Fruit fly (Drosophila melanogaster) whole organism, embryonic: ENCODE data around the gene kra.
A peak's percentile ranks its signal among the peaks of the same experiment; 100 is the strongest.

Source experiments
- Antp ChIP-seq: fragments of 200-800 bp; sonication (Bioruptor generic); optimal IDR thresholded peaks from 3 replicates; lab custom pipeline; 2016; ENCODE audit warnings: missing biosample characterization, missing genetic modification characterization
- Bgb ChIP-seq: fragments of 200-800 bp; sonication (Bioruptor generic); IDR thresholded peaks from 2 replicates; pipeline ENCODE4 v1.3.6; 2022; ENCODE audit warnings: missing biosample characterization, missing genetic modification characterization; ENCODE audit not compliant: partially characterized antibody
- CG10959 ChIP-seq: fragments of 200-800 bp; sonication (Bioruptor generic); IDR thresholded peaks from 2 replicates; pipeline ENCODE4 v1.3.6; 2022; ENCODE audit warnings: missing biosample characterization, missing genetic modification characterization
- CG11247 ChIP-seq: fragments of 200-800 bp; sonication (Bioruptor generic); IDR thresholded peaks from 2 replicates; pipeline ENCODE4 v1.3.6; 2022; ENCODE audit warnings: missing biosample characterization, missing genetic modification characterization
- CG12155 ChIP-seq: fragments of 200-800 bp; sonication (Bioruptor generic); optimal IDR thresholded peaks from 3 replicates; lab custom pipeline; 2016; ENCODE audit warnings: missing biosample characterization, missing genetic modification characterization
- CG13296 ChIP-seq: fragments of 200-800 bp; sonication (Bioruptor generic); optimal IDR thresholded peaks from 3 replicates; lab custom pipeline; 2018; ENCODE audit warnings: missing biosample characterization, mild to moderate bottlenecking, missing genetic modification characterization
- CG13424 ChIP-seq: fragments of 200-800 bp; sonication (Bioruptor generic); optimal IDR thresholded peaks from 2 replicates; lab custom pipeline; 2019; ENCODE audit warnings: missing biosample characterization, mild to moderate bottlenecking, missing genetic modification characterization, moderate library complexity
- CG15601 ChIP-seq: fragments of 200-800 bp; sonication (Bioruptor generic); optimal IDR thresholded peaks from 3 replicates; lab custom pipeline; 2019; ENCODE audit warnings: missing biosample characterization, mild to moderate bottlenecking, missing genetic modification characterization, moderate library complexity
- CG1602 ChIP-seq: fragments of 200-800 bp; sonication (Bioruptor generic); optimal IDR thresholded peaks from 3 replicates; lab custom pipeline; 2016; ENCODE audit warnings: missing biosample characterization, missing genetic modification characterization
- CG1603 ChIP-seq: fragments of 200-800 bp; sonication (Bioruptor generic); optimal IDR thresholded peaks from 2 replicates; lab custom pipeline; 2019; ENCODE audit warnings: missing biosample characterization, mild to moderate bottlenecking, missing genetic modification characterization, moderate library complexity
- CG18011 ChIP-seq: fragments of 200-800 bp; sonication (Bioruptor generic); optimal IDR thresholded peaks from 2 replicates; lab custom pipeline; 2017; ENCODE audit warnings: missing biosample characterization, missing genetic modification characterization, mild to moderate bottlenecking, moderate library complexity, missing genotype
- CG1832 ChIP-seq: fragments of 200-800 bp; sonication (Bioruptor generic); optimal IDR thresholded peaks from 2 replicates; lab custom pipeline; 2017; ENCODE audit warnings: missing biosample characterization, mild to moderate bottlenecking, missing genetic modification characterization, inconsistent platforms
- CG30020 ChIP-seq: fragments of 200-800 bp; optimal IDR thresholded peaks from 2 replicates; lab custom pipeline; 2019; ENCODE audit warnings: missing biosample characterization, mild to moderate bottlenecking, missing genetic modification characterization, moderate library complexity
- CG34224 ChIP-seq: fragments of 200-800 bp; sonication (Bioruptor generic); IDR thresholded peaks from 3 replicates; pipeline ENCODE4 v1.3.6; 2022; ENCODE audit warnings: missing biosample characterization, missing genetic modification characterization; ENCODE audit not compliant: partially characterized antibody
- CG34422 ChIP-seq: fragments of 200-800 bp; sonication (Bioruptor generic); IDR thresholded peaks from 3 replicates; pipeline ENCODE4 v1.3.6; 2022; ENCODE audit warnings: missing biosample characterization, missing genetic modification characterization
- CG4328 ChIP-seq: fragments of 200-800 bp; sonication (Bioruptor generic); optimal IDR thresholded peaks from 3 replicates; lab custom pipeline; 2017; ENCODE audit warnings: missing biosample characterization, missing genetic modification reagents, missing genetic modification characterization
- CG4707 ChIP-seq: fragments of 200-800 bp; sonication (Bioruptor generic); optimal IDR thresholded peaks from 2 replicates; lab custom pipeline; 2018; ENCODE audit warnings: missing biosample characterization, mild to moderate bottlenecking, missing genetic modification characterization, moderate library complexity
- CG4820 ChIP-seq: fragments of 200-800 bp; sonication (Bioruptor generic); optimal IDR thresholded peaks from 3 replicates; lab custom pipeline; 2016; ENCODE audit warnings: missing biosample characterization, missing genetic modification characterization
- CG5180 ChIP-seq: fragments of 200-800 bp; sonication (Bioruptor generic); optimal IDR thresholded peaks from 3 replicates; lab custom pipeline; 2017; ENCODE audit warnings: missing biosample characterization, missing genetic modification characterization, mild to moderate bottlenecking, moderate library complexity, missing genetic modification reagents
- CG6854 ChIP-seq: fragments of 200-800 bp; sonication (Bioruptor generic); optimal IDR thresholded peaks from 3 replicates; lab custom pipeline; 2017; ENCODE audit warnings: missing biosample characterization, mild to moderate bottlenecking, missing genetic modification characterization
- CG7556 ChIP-seq: fragments of 200-800 bp; sonication (Bioruptor generic); optimal IDR thresholded peaks from 2 replicates; lab custom pipeline; 2017; ENCODE audit warnings: missing biosample characterization, mild to moderate bottlenecking, missing genetic modification characterization
- CG8359 ChIP-seq: fragments of 200-800 bp; sonication (Bioruptor generic); optimal IDR thresholded peaks from 2 replicates; lab custom pipeline; 2017; ENCODE audit warnings: missing biosample characterization, mild to moderate bottlenecking, missing genetic modification characterization, borderline replicate concordance
- CG8388 ChIP-seq: fragments of 200-800 bp; sonication (Bioruptor generic); optimal IDR thresholded peaks from 2 replicates; lab custom pipeline; 2019; ENCODE audit warnings: missing biosample characterization, mild to moderate bottlenecking, missing genetic modification characterization, moderate library complexity
- CG9817 ChIP-seq: fragments of 200-800 bp; sonication (Bioruptor generic); optimal IDR thresholded peaks from 2 replicates; lab custom pipeline; 2018; ENCODE audit warnings: missing biosample characterization, mild to moderate bottlenecking, missing genetic modification characterization, moderate library complexity
- Fer1 ChIP-seq: fragments of 200-800 bp; sonication (Bioruptor generic); optimal IDR thresholded peaks from 2 replicates; lab custom pipeline; 2017; ENCODE audit warnings: missing biosample characterization, mild to moderate bottlenecking, missing genetic modification characterization
- GATAe ChIP-seq: fragments of 200-800 bp; sonication (Bioruptor generic); conservative IDR thresholded peaks from 2 replicates; pipeline ENCODE4 v1.3.6; 2022; ENCODE audit warnings: missing biosample characterization, missing genetic modification characterization
- HmgZ ChIP-seq: fragments of 200-800 bp; sonication (Bioruptor generic); optimal IDR thresholded peaks from 2 replicates; lab custom pipeline; 2018; ENCODE audit warnings: missing biosample characterization, mild to moderate bottlenecking, missing genetic modification characterization
- Hmx ChIP-seq: fragments of 200-800 bp; sonication (Bioruptor generic); optimal IDR thresholded peaks from 2 replicates; lab custom pipeline; 2016; ENCODE audit warnings: missing biosample characterization, missing genetic modification characterization
- NfI ChIP-seq: fragments of 200-800 bp; sonication (Bioruptor generic); optimal IDR thresholded peaks from 3 replicates; lab custom pipeline; 2018; ENCODE audit warnings: missing biosample characterization, mild to moderate bottlenecking, missing genetic modification characterization, moderate library complexity
- Oli ChIP-seq: fragments of 200-800 bp; sonication (Bioruptor generic); optimal IDR thresholded peaks from 2 replicates; lab custom pipeline; 2018; ENCODE audit warnings: missing biosample characterization, mild to moderate bottlenecking, missing genetic modification characterization, moderate library complexity
- Six4 ChIP-seq: fragments of 200-800 bp; sonication (Bioruptor generic); optimal IDR thresholded peaks from 2 replicates; lab custom pipeline; 2016; ENCODE audit warnings: missing biosample characterization, missing genetic modification characterization
- ap ChIP-seq: fragments of 200-800 bp; sonication (Bioruptor generic); IDR thresholded peaks from 2 replicates; pipeline ENCODE4 v1.3.6; 2022; ENCODE audit warnings: missing biosample characterization, missing genetic modification characterization
- az2 ChIP-seq: fragments of 200-800 bp; sonication (Bioruptor generic); optimal IDR thresholded peaks from 3 replicates; lab custom pipeline; 2016; ENCODE audit warnings: missing biosample characterization, missing genetic modification characterization
- bigmax ChIP-seq: fragments of 200-800 bp; sonication (Bioruptor generic); optimal IDR thresholded peaks from 2 replicates; lab custom pipeline; 2018; ENCODE audit warnings: missing biosample characterization, mild to moderate bottlenecking, missing genetic modification characterization
- gsb-n ChIP-seq: fragments of 200-800 bp; sonication (Bioruptor generic); optimal IDR thresholded peaks from 3 replicates; lab custom pipeline; 2018; ENCODE audit warnings: missing biosample characterization, mild to moderate bottlenecking, missing genetic modification characterization
- gt ChIP-seq: fragments of 200-800 bp; sonication (Bioruptor generic); IDR thresholded peaks from 2 replicates; pipeline ENCODE4 v1.3.6; 2022; ENCODE audit warnings: missing biosample characterization, missing genetic modification characterization
- h ChIP-seq: fragments of >200 bp; optimal IDR thresholded peaks from 2 replicates; lab custom pipeline; 2017
- insv ChIP-seq, 2 experiments: fragments of 200-800 bp; sonication (Bioruptor generic); optimal IDR thresholded peaks; 3 replicates each; lab custom pipeline; 2016 to 2018; ENCODE audit warnings: missing biosample characterization in 2 of 2, missing genetic modification characterization in 2 of 2
- inv ChIP-seq: fragments of 200-800 bp; sonication (Bioruptor generic); IDR thresholded peaks from 2 replicates; pipeline ENCODE4 v1.3.6; 2022; ENCODE audit warnings: missing biosample characterization, missing genetic modification characterization; ENCODE audit not compliant: partially characterized antibody
- jing ChIP-seq: fragments of 200-800 bp; sonication (Bioruptor generic); optimal IDR thresholded peaks from 2 replicates; lab custom pipeline; 2018; ENCODE audit warnings: missing biosample characterization, mild to moderate bottlenecking, missing genetic modification characterization
- klu ChIP-seq: fragments of 200-800 bp; sonication (Bioruptor generic); IDR thresholded peaks from 2 replicates; pipeline ENCODE4 v1.3.6; 2022; ENCODE audit warnings: missing biosample characterization, missing genetic modification characterization
- mam ChIP-seq: fragments of 200-800 bp; sonication (Bioruptor generic); optimal IDR thresholded peaks from 3 replicates; lab custom pipeline; 2016; ENCODE audit warnings: missing biosample characterization, missing genetic modification characterization
- org-1 ChIP-seq: fragments of 200-800 bp; sonication (Bioruptor generic); optimal IDR thresholded peaks from 2 replicates; lab custom pipeline; 2017; ENCODE audit warnings: missing biosample characterization, missing genetic modification characterization
- sd ChIP-seq: fragments of 200-800 bp; sonication (Bioruptor generic); optimal IDR thresholded peaks from 3 replicates; lab custom pipeline; 2018; ENCODE audit warnings: missing biosample characterization, mild to moderate bottlenecking, missing genetic modification characterization, moderate library complexity
- sim ChIP-seq: fragments of 200-800 bp; sonication (Bioruptor generic); IDR thresholded peaks from 2 replicates; pipeline ENCODE4 v1.3.6; 2022; ENCODE audit warnings: missing biosample characterization, missing genetic modification characterization
- sob ChIP-seq: fragments of 200-800 bp; sonication (Bioruptor generic); IDR thresholded peaks from 2 replicates; pipeline ENCODE4 v1.3.6; 2022; ENCODE audit warnings: missing biosample characterization, missing genetic modification characterization
- tin ChIP-seq: fragments of 200-800 bp; sonication (Bioruptor generic); optimal IDR thresholded peaks from 3 replicates; lab custom pipeline; 2016; ENCODE audit warnings: missing biosample characterization, missing genetic modification characterization
- tx ChIP-seq: fragments of 200-800 bp; sonication (Bioruptor generic); optimal IDR thresholded peaks from 2 replicates; lab custom pipeline; 2016; ENCODE audit warnings: missing biosample characterization, missing genetic modification characterization
- vnd ChIP-seq: fragments of 200-800 bp; sonication (Bioruptor generic); IDR thresholded peaks from 3 replicates; pipeline ENCODE4 v1.3.6; 2022; ENCODE audit warnings: missing biosample characterization, missing genetic modification characterization; ENCODE audit not compliant: partially characterized antibody
- vvl ChIP-seq: fragments of 200-800 bp; sonication (Bioruptor generic); IDR thresholded peaks from 2 replicates; pipeline ENCODE4 v1.3.6; 2022; ENCODE audit warnings: missing biosample characterization, missing genetic modification characterization

Gene kra

dm6 chr3R:5620387-5620956, 19.5 kb upstream of the kra start (continued):
- TF ChIP-seq sob (GFP tag; lab: Robert Waterston, UW) (peak; percentile 37; the same call in 1 of the 2 replicates), Antp (GFP tag; lab: Kevin White, UChicago) (peak; percentile 73), CG8359 (no peak), CG34224 (GFP tag; lab: Robert Waterston, UW) (no peak), CG34422 (GFP tag; lab: Robert Waterston, UW) (peak; percentile 63; the same call in 2 of the 3 replicates), CG4820 (GFP tag; lab: Kevin White, UChicago) (peak; percentile 65), CG8388 (GFP tag; lab: Kevin White, UChicago) (peak; percentile 62), CG11247 (GFP tag; lab: Robert Waterston, UW) (peak; percentile 54), CG1602 (GFP tag; lab: Kevin White, UChicago) (peak; percentile 48), sd (tag; lab: Kevin White, UChicago) (no peak), gt (GFP tag; lab: Robert Waterston, UW) (no peak), sim (GFP tag; lab: Robert Waterston, UW) (no peak), CG4707 (GFP tag; lab: Kevin White, UChicago) (no peak), mam (peak; percentile 60), CG18011 (no peak), HmgZ (tag; lab: Kevin White, UChicago) (peak; percentile 7), CG1832 (GFP tag; lab: Kevin White, UChicago) (no peak), inv (no peak), GATAe (GFP tag; lab: Robert Waterston, UW) (0 out of 2 replicates have a peak, but pooled peaks have one; percentile 20), CG1603 (tag; lab: Kevin White, UChicago) (peak; percentile 71), CG13296 (GFP tag; lab: Kevin White, UChicago) (no peak), Bgb (no peak), CG13424 (tag; lab: Kevin White, UChicago) (peak; percentile 60), CG12155 (GFP tag; lab: Kevin White, UChicago) (no peak), vnd (no peak), Hmx (GFP tag; lab: Kevin White, UChicago) (peak; percentile 9), ap (GFP tag; lab: Robert Waterston, UW) (peak; percentile 53), gsb-n (peak; percentile 42), az2 (GFP tag; lab: Kevin White, UChicago) (peak; percentile 52), CG4328 (GFP tag; lab: Kevin White, UChicago) (no peak), insv (GFP tag; optimal IDR thresholded peaks at IDR 0.05; lab: Kevin White, UChicago) (no peak), CG7556 (GFP tag; lab: Kevin White, UChicago) (peak; percentile 77), NfI (GFP tag; lab: Kevin White, UChicago) (peak; percentile 56), CG15601 (peak; percentile 17), Six4 (GFP tag; lab: Kevin White, UChicago) (peak; percentile 38), bigmax (GFP tag; lab: Kevin White, UChicago) (no peak), klu (peak; percentile 18; the same call in 1 of the 2 replicates), jing (GFP tag; lab: Kevin White, UChicago) (peak; percentile 37), CG5180 (GFP tag; lab: Kevin White, UChicago) (peak; percentile 62), Oli (tag; lab: Kevin White, UChicago) (peak; percentile 82), Fer1 (peak; percentile 44), h (no peak), CG6854 (GFP tag; lab: Kevin White, UChicago) (no peak), org-1 (peak; percentile 69), CG9817 (tag; lab: Kevin White, UChicago) (peak; percentile 17), tin (GFP tag; lab: Kevin White, UChicago) (peak; percentile 47), CG30020 (peak; percentile 17), tx (peak; percentile 14), CG10959 (GFP tag; lab: Robert Waterston, UW) (no peak), vvl (peak; percentile 81)
